Fruit fly (Drosophila melanogaster): ENCODE results near the gene MtnF.

dm6 chr3R:24634957-24635356 is at the start of gene MtnF:
- TF ChIP-seq br (GFP tag; optimal IDR thresholded peaks at IDR 0.05) (no peak), woc (GFP tag; optimal IDR thresholded peaks at IDR 0.05) (no peak), Myc (optimal IDR thresholded peaks at IDR 0.05) (no peak), usp (GFP tag; optimal IDR thresholded peaks at IDR 0.05) (no peak), lola (GFP tag; optimal IDR thresholded peaks at IDR 0.05) (no peak), h (GFP tag; optimal IDR thresholded peaks at IDR 0.05) (no peak), CG9705 (GFP tag; optimal IDR thresholded peaks at IDR 0.05) (no peak), jim (GFP tag; optimal IDR thresholded peaks at IDR 0.05) (no peak), Dfd (GFP tag; optimal IDR thresholded peaks at IDR 0.05) (no peak)

Data from whole organism, wandering third instar larva.